Fruit fly (Drosophila melanogaster) whole organism, embryonic: ENCODE measurements around the gene Arpc2.
A peak's percentile ranks its signal among the peaks of the same experiment; 100 is the strongest.

ENCODE experiments used
- Aef1 ChIP-seq: fragments of 200-800 bp; sonication (Bioruptor generic); IDR thresholded peaks from 3 replicates; pipeline ENCODE4 v1.3.6; 2022; ENCODE audit warnings: missing biosample characterization, missing genetic modification characterization
- Bgb ChIP-seq: fragments of 200-800 bp; sonication (Bioruptor generic); IDR thresholded peaks from 2 replicates; pipeline ENCODE4 v1.3.6; 2022; ENCODE audit warnings: missing biosample characterization, missing genetic modification characterization; ENCODE audit not compliant: partially characterized antibody
- CG1233 ChIP-seq: fragments of 200-800 bp; sonication (Bioruptor generic); optimal IDR thresholded peaks from 4 replicates; lab custom pipeline; 2018; ENCODE audit warnings: missing biosample characterization, mild to moderate bottlenecking, missing genetic modification characterization
- CG13287 ChIP-seq: fragments of 200-800 bp; sonication (Bioruptor generic); IDR thresholded peaks from 2 replicates; pipeline ENCODE4 v1.3.6; 2022; ENCODE audit warnings: missing biosample characterization, missing genetic modification characterization; ENCODE audit not compliant: partially characterized antibody
- CG13894 ChIP-seq: fragments of 200-800 bp; sonication (Bioruptor generic); optimal IDR thresholded peaks from 3 replicates; lab custom pipeline; 2018; ENCODE audit warnings: missing biosample characterization, mild to moderate bottlenecking, missing genetic modification characterization, moderate library complexity
- CG16813 ChIP-seq: fragments of 200-800 bp; sonication (Bioruptor generic); IDR thresholded peaks from 3 replicates; pipeline ENCODE4 v1.3.6; 2022; ENCODE audit warnings: missing biosample characterization, missing genetic modification characterization; ENCODE audit not compliant: partially characterized antibody
- CG17328 ChIP-seq: fragments of 200-800 bp; sonication (Bioruptor generic); IDR thresholded peaks from 2 replicates; pipeline ENCODE4 v1.3.6; 2022; ENCODE audit warnings: missing biosample characterization, missing genetic modification characterization
- CG17359 ChIP-seq: fragments of 200-800 bp; sonication (Bioruptor generic); optimal IDR thresholded peaks from 3 replicates; lab custom pipeline; 2018; ENCODE audit warnings: missing biosample characterization, mild to moderate bottlenecking, missing genetic modification characterization, moderate library complexity
- CG17612 ChIP-seq: fragments of 200-800 bp; sonication (Bioruptor generic); IDR thresholded peaks from 2 replicates; pipeline ENCODE4 v1.3.6; 2022; ENCODE audit warnings: missing biosample characterization, missing genetic modification characterization
- CG18011 ChIP-seq: fragments of 200-800 bp; sonication (Bioruptor generic); optimal IDR thresholded peaks from 2 replicates; lab custom pipeline; 2017; ENCODE audit warnings: missing biosample characterization, missing genetic modification characterization, mild to moderate bottlenecking, moderate library complexity, missing genotype
- CG30431 ChIP-seq: fragments of 200-800 bp; sonication (Bioruptor generic); optimal IDR thresholded peaks from 2 replicates; lab custom pipeline; 2017; ENCODE audit warnings: missing biosample characterization, missing genetic modification characterization
- CG3407 ChIP-seq: fragments of 200-800 bp; sonication (Bioruptor generic); optimal IDR thresholded peaks from 2 replicates; lab custom pipeline; 2018; ENCODE audit warnings: missing biosample characterization, mild to moderate bottlenecking, missing genetic modification characterization
- CG34422 ChIP-seq: fragments of 200-800 bp; sonication (Bioruptor generic); IDR thresholded peaks from 3 replicates; pipeline ENCODE4 v1.3.6; 2022; ENCODE audit warnings: missing biosample characterization, missing genetic modification characterization
- CG3847 ChIP-seq: fragments of 200-800 bp; sonication (Bioruptor generic); IDR thresholded peaks from 2 replicates; pipeline ENCODE4 v1.3.6; 2022; ENCODE audit warnings: missing biosample characterization, missing genetic modification characterization
- CG5180 ChIP-seq: fragments of 200-800 bp; sonication (Bioruptor generic); optimal IDR thresholded peaks from 3 replicates; lab custom pipeline; 2017; ENCODE audit warnings: missing biosample characterization, missing genetic modification characterization, mild to moderate bottlenecking, moderate library complexity, missing genetic modification reagents
- CG6175 ChIP-seq: fragments of 200-800 bp; sonication (Bioruptor generic); IDR thresholded peaks from 3 replicates; pipeline ENCODE4 v1.3.6; 2022; ENCODE audit warnings: missing biosample characterization, missing genetic modification characterization
- CG6791 ChIP-seq: fragments of 200-800 bp; sonication (Bioruptor generic); IDR thresholded peaks from 3 replicates; pipeline ENCODE4 v1.3.6; 2022; ENCODE audit warnings: missing biosample characterization, missing genetic modification characterization; ENCODE audit not compliant: partially characterized antibody
- CG8281 ChIP-seq: fragments of 200-800 bp; sonication (Bioruptor generic); optimal IDR thresholded peaks from 2 replicates; lab custom pipeline; 2018; ENCODE audit warnings: missing biosample characterization, mild to moderate bottlenecking, missing genetic modification characterization, moderate library complexity
- CG8290 ChIP-seq, 3 experiments: fragments of 200-800 bp; sonication (Bioruptor generic); optimal IDR thresholded peaks; 2 replicates each; lab custom pipeline; 2016 to 2019; ENCODE audit warnings: missing biosample characterization in 3 of 3, missing genetic modification characterization in 3 of 3, mild to moderate bottlenecking in 2 of 3, moderate library complexity in 1 of 3
- CG9876 ChIP-seq: fragments of 200-800 bp; sonication (Bioruptor generic); optimal IDR thresholded peaks from 2 replicates; lab custom pipeline; 2016; ENCODE audit warnings: missing biosample characterization, missing genetic modification characterization
- CTCF ChIP-seq: fragments of 200-800 bp; sonication (Bioruptor generic); optimal IDR thresholded peaks from 2 replicates; lab custom pipeline; 2017; ENCODE audit warnings: missing biosample characterization, mild to moderate bottlenecking, missing genetic modification characterization, moderate library complexity
- Deaf1 ChIP-seq: fragments of 200-800 bp; optimal IDR thresholded peaks from 3 replicates; lab custom pipeline; 2019; ENCODE audit warnings: missing biosample characterization, mild to moderate bottlenecking, missing genetic modification characterization, moderate library complexity
- Dll ChIP-seq: fragments of 200-800 bp; sonication (Bioruptor generic); IDR thresholded peaks from 4 replicates; pipeline ENCODE4 v1.3.6; 2022; ENCODE audit warnings: missing biosample characterization, missing genetic modification characterization; ENCODE audit not compliant: partially characterized antibody
- Doc3 ChIP-seq: fragments of 200-800 bp; sonication (Bioruptor generic); IDR thresholded peaks from 3 replicates; pipeline ENCODE4 v1.3.6; 2022; ENCODE audit warnings: missing biosample characterization, missing genetic modification characterization; ENCODE audit not compliant: partially characterized antibody
- Dp ChIP-seq: fragments of 200-800 bp; sonication (Bioruptor generic); optimal IDR thresholded peaks from 2 replicates; lab custom pipeline; 2018; ENCODE audit warnings: missing biosample characterization, mild to moderate bottlenecking, missing genetic modification characterization, moderate library complexity
- E2f2 ChIP-seq: fragments of 200-800 bp; sonication (Bioruptor generic); IDR thresholded peaks from 2 replicates; pipeline ENCODE4 v1.3.6; 2022; ENCODE audit warnings: missing biosample characterization, missing genetic modification characterization
- Opbp ChIP-seq: fragments of 200-800 bp; sonication (Bioruptor generic); IDR thresholded peaks from 3 replicates; pipeline ENCODE4 v1.3.6; 2022; ENCODE audit warnings: missing biosample characterization, missing genetic modification characterization; ENCODE audit not compliant: partially characterized antibody
- Ravus ChIP-seq: fragments of 200-800 bp; sonication (Bioruptor generic); IDR thresholded peaks from 2 replicates; pipeline ENCODE4 v1.3.6; 2022; ENCODE audit warnings: missing biosample characterization, missing genetic modification characterization
- Scr ChIP-seq: fragments of 200-800 bp; sonication (Bioruptor generic); IDR thresholded peaks from 2 replicates; pipeline ENCODE4 v1.3.6; 2022; ENCODE audit warnings: missing biosample characterization, missing genetic modification characterization; ENCODE audit not compliant: partially characterized antibody
- amos ChIP-seq: fragments of 200-800 bp; sonication (Bioruptor generic); IDR thresholded peaks from 2 replicates; pipeline ENCODE4 v1.3.6; 2022; ENCODE audit warnings: missing biosample characterization, missing genetic modification characterization; ENCODE audit not compliant: partially characterized antibody
- ap ChIP-seq: fragments of 200-800 bp; sonication (Bioruptor generic); IDR thresholded peaks from 2 replicates; pipeline ENCODE4 v1.3.6; 2022; ENCODE audit warnings: missing biosample characterization, missing genetic modification characterization
- hkb ChIP-seq, 2 experiments: fragments of 200-800 bp in 1 of 2; fragments of >200 bp in 1 of 2; sonication (Bioruptor generic) in 1 of 2; IDR thresholded peaks in 1 of 2; optimal IDR thresholded peaks in 1 of 2; 2 replicates each; pipeline versions ENCODE4 v1.3.6 to Lab custom; 2017 to 2022; ENCODE audit warnings: missing biosample characterization in 1 of 2, missing genetic modification characterization in 1 of 2
- jing ChIP-seq: fragments of 200-800 bp; sonication (Bioruptor generic); optimal IDR thresholded peaks from 2 replicates; lab custom pipeline; 2018; ENCODE audit warnings: missing biosample characterization, mild to moderate bottlenecking, missing genetic modification characterization
- knrl ChIP-seq: fragments of 200-800 bp; sonication (Bioruptor generic); IDR thresholded peaks from 3 replicates; pipeline ENCODE4 v1.3.6; 2022; ENCODE audit warnings: missing biosample characterization, missing genetic modification characterization; ENCODE audit not compliant: partially characterized antibody
- lmd ChIP-seq: fragments of 200-800 bp; sonication (Bioruptor generic); IDR thresholded peaks from 2 replicates; pipeline ENCODE4 v1.3.6; 2022; ENCODE audit warnings: missing biosample characterization, missing genetic modification characterization
- mld ChIP-seq: fragments of 200-800 bp; sonication (Bioruptor generic); IDR thresholded peaks from 3 replicates; pipeline ENCODE4 v1.3.6; 2022; ENCODE audit warnings: missing biosample characterization, missing genetic modification characterization; ENCODE audit not compliant: partially characterized antibody
- nau ChIP-seq: fragments of 200-800 bp; sonication (Bioruptor generic); optimal IDR thresholded peaks from 3 replicates; lab custom pipeline; 2017; ENCODE audit warnings: missing biosample characterization, mild to moderate bottlenecking, missing genetic modification characterization, missing genetic modification reagents
- nerfin-2 ChIP-seq: fragments of 200-800 bp; sonication (Bioruptor generic); IDR thresholded peaks from 2 replicates; pipeline ENCODE4 v1.3.6; 2022; ENCODE audit warnings: missing biosample characterization, missing genetic modification characterization; ENCODE audit not compliant: partially characterized antibody
- phol ChIP-seq: fragments of 200-800 bp; sonication (Bioruptor generic); optimal IDR thresholded peaks from 3 replicates; lab custom pipeline; 2018; ENCODE audit warnings: missing biosample characterization, mild to moderate bottlenecking, missing genetic modification characterization, moderate library complexity
- pzg ChIP-seq: fragments of 200-800 bp; sonication (Bioruptor generic); optimal IDR thresholded peaks from 3 replicates; lab custom pipeline; 2018; ENCODE audit warnings: missing biosample characterization, mild to moderate bottlenecking, missing genetic modification characterization, moderate library complexity
- ranshi ChIP-seq: fragments of 200-800 bp; sonication (Bioruptor generic); IDR thresholded peaks from 2 replicates; pipeline ENCODE4 v1.3.6; 2022; ENCODE audit warnings: missing biosample characterization, missing genetic modification characterization
- ro ChIP-seq: fragments of 200-800 bp; sonication (Bioruptor generic); IDR thresholded peaks from 2 replicates; pipeline ENCODE4 v1.3.6; 2022; ENCODE audit warnings: missing biosample characterization, missing genetic modification characterization
- tgo ChIP-seq: fragments of 200-800 bp; sonication (Bioruptor generic); IDR thresholded peaks from 3 replicates; pipeline ENCODE4 v1.3.6; 2022; ENCODE audit warnings: missing biosample characterization, missing genetic modification characterization
- tna ChIP-seq: fragments of 200-800 bp; sonication (Bioruptor generic); IDR thresholded peaks from 2 replicates; pipeline ENCODE4 v1.3.6; 2022; ENCODE audit warnings: missing biosample characterization, missing genetic modification characterization; ENCODE audit not compliant: partially characterized antibody
- unc-4 ChIP-seq: fragments of 200-800 bp; sonication (Bioruptor generic); IDR thresholded peaks from 2 replicates; pipeline ENCODE4 v1.3.6; 2022; ENCODE audit warnings: missing biosample characterization, missing genetic modification characterization; ENCODE audit not compliant: partially characterized antibody

The Arpc2 gene

dm6 chr2L:20425854-20426396, 9.1 kb downstream of the Arpc2 start, which contains the start of gene CG31688 (continued):
- TF ChIP-seq CG8290 (GFP tag; optimal IDR thresholded peaks at IDR 0.05; lab: Kevin White, UChicago), result no peak
- TF ChIP-seq CG8290 (tag; optimal IDR thresholded peaks at IDR 0.05; lab: Kevin White, UChicago), result peak in 1 of 2 experiments; percentile 13
- TF ChIP-seq phol (tag; lab: Kevin White, UChicago), result peak; percentile 32
- peak; percentile 60 for TF ChIP-seq pzg (GFP tag; lab: Kevin White, UChicago)
- peak; percentile 13; the same call in 1 of the 2 replicates for TF ChIP-seq CG13287 (GFP tag; lab: Robert Waterston, UW)
- no peak for TF ChIP-seq lmd (GFP tag; lab: Robert Waterston, UW)
- TF ChIP-seq CG13894 (tag; lab: Kevin White, UChicago), result peak; percentile 72
- peak; percentile 91 for TF ChIP-seq CTCF
- no peak for TF ChIP-seq Ravus (GFP tag; lab: Robert Waterston, UW)
- peak; percentile 72 for TF ChIP-seq Deaf1 (tag; lab: Kevin White, UChicago)
- peak; percentile 64 for TF ChIP-seq Dp (GFP tag; lab: Kevin White, UChicago)

- TF ChIP-seq ap (no peak), Bgb (GFP tag; lab: Robert Waterston, UW) (peak; percentile 65), hkb (optimal IDR thresholded peaks at IDR 0.05; lab: Kevin White, UChicago) (no peak), hkb (GFP tag; IDR thresholded peaks at IDR 0.05; lab: Robert Waterston, UW) (no peak), CG6791 (GFP tag; lab: Robert Waterston, UW) (peak; percentile 79), CG17359 (tag; lab: Kevin White, UChicago) (no peak), nau (GFP tag; lab: Kevin White, UChicago) (no peak), CG3847 (GFP tag; lab: Robert Waterston, UW) (no peak), ro (GFP tag; lab: Robert Waterston, UW) (no peak), CG13287 (GFP tag; lab: Robert Waterston, UW) (peak; percentile 82), Aef1 (GFP tag; lab: Robert Waterston, UW) (no peak), CG6175 (0 out of 3 replicates have a peak, but pooled peaks have one; percentile 13), CG3407 (no peak), nerfin-2 (GFP tag; lab: Robert Waterston, UW) (peak; percentile 89), CG30431 (GFP tag; lab: Kevin White, UChicago) (no peak), ranshi (GFP tag; lab: Robert Waterston, UW) (no peak), CG34422 (GFP tag; lab: Robert Waterston, UW) (no peak), Scr (GFP tag; lab: Robert Waterston, UW) (peak; percentile 73), CG9876 (GFP tag; lab: Kevin White, UChicago) (no peak), CG8281 (tag; lab: Kevin White, UChicago) (no peak), CG18011 (GFP tag; lab: Kevin White, UChicago) (no peak), CG17612 (GFP tag; lab: Robert Waterston, UW) (no peak), pzg (GFP tag; lab: Kevin White, UChicago) (peak; percentile 20), CG17328 (GFP tag; lab: Robert Waterston, UW) (no peak), tna (GFP tag; lab: Robert Waterston, UW) (peak; percentile 79; the same call in 1 of the 2 replicates), Doc3 (peak; percentile 82), CG5180 (peak; percentile 74), CG1233 (GFP tag; lab: Kevin White, UChicago) (no peak), jing (no peak), Dll (GFP tag; lab: Robert Waterston, UW) (peak; percentile 84), amos (GFP tag; lab: Robert Waterston, UW) (peak; percentile 51; the same call in 1 of the 2 replicates), E2f2 (GFP tag; lab: Robert Waterston, UW) (peak; percentile 90), CG8290 (GFP tag; optimal IDR thresholded peaks at IDR 0.05; lab: Kevin White, UChicago) (peak; percentile 43), CG8290 (tag; optimal IDR thresholded peaks at IDR 0.05; lab: Kevin White, UChicago) (no peak), tgo (GFP tag; lab: Robert Waterston, UW) (no peak), unc-4 (GFP tag; lab: Robert Waterston, UW) (peak; percentile 59), mld (GFP tag; lab: Robert Waterston, UW) (peak; percentile 60; the same call in 1 of the 3 replicates), Opbp (peak; percentile 47; the same call in 1 of the 3 replicates), knrl (GFP tag; lab: Robert Waterston, UW) (peak; percentile 42; the same call in 2 of the 3 replicates), CG16813 (GFP tag; lab: Robert Waterston, UW) (peak; percentile 73)
Measured at dm6 chr2L:20427401-20427800, 10.5 kb downstream of the Arpc2 start.
